Worm (Caenorhabditis elegans): ENCODE data around the gene R07A4.2.

Gene R07A4.2

DNA sequence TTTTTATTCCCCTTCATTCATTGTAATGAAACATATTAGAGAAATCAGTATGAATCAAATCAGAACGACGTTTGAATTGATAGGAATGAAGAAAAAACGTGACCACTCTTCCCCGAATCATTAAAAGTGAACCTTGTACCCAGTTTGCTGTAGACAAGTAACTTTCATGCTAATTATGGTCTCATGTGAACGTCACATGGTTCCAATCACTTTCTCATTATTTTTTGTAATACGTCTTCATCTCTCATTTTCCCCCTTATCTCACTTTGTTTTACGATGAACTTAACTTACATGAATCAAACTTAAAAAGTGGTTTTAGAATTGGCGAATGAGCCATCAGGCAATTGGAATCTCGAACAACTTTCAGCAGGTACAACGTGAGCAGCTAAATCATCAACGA, 26.5 kb upstream of the R07A4.2 start (continued):
- no peak for TF ChIP-seq ztf-11 (tag; optimal IDR thresholded peaks at IDR 0.05)
- no peak for TF ChIP-seq mes-2 (tag; optimal IDR thresholded peaks at IDR 0.05; ENCODE audit: poor library complexity, severe bottlenecking)
- TF ChIP-seq nhr-11 (tag; optimal IDR thresholded peaks at IDR 0.05): no peak
- no peak for TF ChIP-seq ces-1 (GFP tag; optimal IDR thresholded peaks at IDR 0.05)
- TF ChIP-seq mxl-3 (GFP tag; optimal IDR thresholded peaks at IDR 0.05): no peak
- TF ChIP-seq lsy-2 (tag; optimal IDR thresholded peaks at IDR 0.05): peak in 1 of 2 experiments; percentile 46
- no peak for TF ChIP-seq tag-97 (GFP tag; IDR thresholded peaks at IDR 0.05)
- no peak for TF ChIP-seq ZK337.2 (GFP tag; IDR thresholded peaks at IDR 0.05)
- no peak for TF ChIP-seq spr-3 (GFP tag; optimal IDR thresholded peaks at IDR 0.05)
- no peak for TF ChIP-seq cey-2 (tag; optimal IDR thresholded peaks at IDR 0.05; ENCODE audit: borderline replicate concordance, insufficient read depth)
- TF ChIP-seq nhr-237 (tag; optimal IDR thresholded peaks at IDR 0.05): no peak
- TF ChIP-seq Y48G9A.11 (GFP tag; IDR thresholded peaks at IDR 0.05): no peak
- TF ChIP-seq hif-1 (tag; optimal IDR thresholded peaks at IDR 0.05): no peak
- TF ChIP-seq arid-1 (GFP tag; conservative IDR thresholded peaks at IDR 0.05): no peak
- TF ChIP-seq pha-4 (GFP tag; IDR thresholded peaks at IDR 0.05): no peak
- no peak for TF ChIP-seq pha-4 (tag; optimal IDR thresholded peaks at IDR 0.05)
- TF ChIP-seq daf-16 (GFP tag; optimal IDR thresholded peaks at IDR 0.05): no peak
- TF ChIP-seq daf-16 (tag; optimal IDR thresholded peaks at IDR 0.05): peak; percentile 15
- TF ChIP-seq zag-1 (tag; optimal IDR thresholded peaks at IDR 0.05): no peak
- no peak for TF ChIP-seq dpl-1 (GFP tag; optimal IDR thresholded peaks at IDR 0.05)
- no peak for TF ChIP-seq set-16 (GFP tag; IDR thresholded peaks at IDR 0.05)
- TF ChIP-seq ceh-82 (tag; optimal IDR thresholded peaks at IDR 0.05): no peak
- peak; percentile 48 for TF ChIP-seq nhr-28 (tag; optimal IDR thresholded peaks at IDR 0.05)
- TF ChIP-seq nhr-41 (GFP tag; IDR thresholded peaks at IDR 0.05): no peak
- no peak for TF ChIP-seq ctbp-1 (GFP tag; IDR thresholded peaks at IDR 0.05)
- no peak for TF ChIP-seq F10B5.3 (tag; optimal IDR thresholded peaks at IDR 0.05)
- no peak for TF ChIP-seq skn-1 (tag; optimal IDR thresholded peaks at IDR 0.05)
- TF ChIP-seq lin-13 (GFP tag; optimal IDR thresholded peaks at IDR 0.05): no peak
- no peak for TF ChIP-seq vab-7 (GFP tag; IDR thresholded peaks at IDR 0.05)
- TF ChIP-seq daf-12 (tag; optimal IDR thresholded peaks at IDR 0.05): no peak
- peak; percentile 70; the same call in 1 of the 2 replicates for TF ChIP-seq mxl-2 (GFP tag; conservative IDR thresholded peaks at IDR 0.05)
- no peak for TF ChIP-seq egl-27 (tag; optimal IDR thresholded peaks at IDR 0.05)
- no peak for TF ChIP-seq nhr-10 (tag; optimal IDR thresholded peaks at IDR 0.05)
- peak; percentile 50 for TF ChIP-seq hlh-11 (tag; optimal IDR thresholded peaks at IDR 0.05)
- TF ChIP-seq jun-1 (tag; optimal IDR thresholded peaks at IDR 0.05): no peak
- TF ChIP-seq nhr-6 (tag; optimal IDR thresholded peaks at IDR 0.05): no peak
- TF ChIP-seq nhr-48 (tag; optimal IDR thresholded peaks at IDR 0.05): no peak
- TF ChIP-seq madf-5 (GFP tag; IDR thresholded peaks at IDR 0.05): no peak
- TF ChIP-seq ceh-28 (tag; optimal IDR thresholded peaks at IDR 0.05): no peak
- no peak for TF ChIP-seq ceh-62 (tag; optimal IDR thresholded peaks at IDR 0.05)
- no peak for TF ChIP-seq ceh-20 (GFP tag; IDR thresholded peaks at IDR 0.05)
- no peak for TF ChIP-seq duxl-1 (tag; optimal IDR thresholded peaks at IDR 0.05; ENCODE audit: poor library complexity)
- no peak for TF ChIP-seq fkh-10 (GFP tag; optimal IDR thresholded peaks at IDR 0.05)
- TF ChIP-seq dve-1 (tag; optimal IDR thresholded peaks at IDR 0.05; ENCODE audit: insufficient read depth): peak; percentile 80
- no peak for TF ChIP-seq T20F7.1 (GFP tag; optimal IDR thresholded peaks at IDR 0.05)
- peak; percentile 51 for TF ChIP-seq mep-1 (tag; optimal IDR thresholded peaks at IDR 0.05)
- no peak for TF ChIP-seq nhr-111 (GFP tag; optimal IDR thresholded peaks at IDR 0.05)
